Fruit fly (Drosophila melanogaster): ENCODE data around the gene Ssl1.

Gene Ssl1

DNA sequence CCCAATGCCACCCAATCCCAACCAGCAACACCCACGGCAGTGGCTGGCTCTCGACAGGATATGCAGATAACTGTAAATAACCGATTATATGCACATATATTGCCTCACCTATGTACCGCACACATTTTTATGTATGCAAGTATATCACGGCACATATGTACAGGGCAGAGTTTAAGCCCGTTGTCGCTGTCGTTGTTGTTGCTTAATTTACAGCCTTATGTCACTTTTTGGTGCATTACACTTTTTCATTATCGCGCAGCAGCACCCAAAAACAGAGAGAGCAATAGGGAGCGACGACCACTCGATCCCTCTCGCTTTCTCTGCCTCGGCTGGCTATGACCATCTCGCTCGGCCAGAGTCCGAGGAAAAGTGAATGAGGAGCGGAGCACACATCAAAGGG lies 39.6 kb upstream of the Ssl1 start:
- TF ChIP-seq croc (GFP tag; conservative IDR thresholded peaks at IDR 0.05) (no peak), Sry-δ (GFP tag; optimal IDR thresholded peaks at IDR 0.05) (no peak), CG1832 (GFP tag; optimal IDR thresholded peaks at IDR 0.05) (peak; percentile 46), CG7745 (tag; optimal IDR thresholded peaks at IDR 0.05) (no peak), Pdp1 (GFP tag; optimal IDR thresholded peaks at IDR 0.05) (peak in 1 of 2 experiments; percentile 48)

dm6 chr3L:22839726-22840228 lies 39.1 kb upstream of the Ssl1 start:
- TF ChIP-seq chinmo (GFP tag; IDR thresholded peaks at IDR 0.05; ENCODE audit: partially characterized antibody) = 0 out of 4 replicates have a peak, but pooled peaks have one; percentile 67
- TF ChIP-seq ttk (GFP tag; IDR thresholded peaks at IDR 0.05) = 0 out of 2 replicates have a peak, but pooled peaks have one; percentile 21
- TF ChIP-seq slp2 (GFP tag; optimal IDR thresholded peaks at IDR 0.05) = no peak
- peak in 1 of 2 experiments; percentile 44 for TF ChIP-seq bsh (GFP tag; optimal IDR thresholded peaks at IDR 0.05)
- TF ChIP-seq sd (tag; optimal IDR thresholded peaks at IDR 0.05) = no peak
- peak; percentile 20 for TF ChIP-seq CG1832 (GFP tag; optimal IDR thresholded peaks at IDR 0.05)
- TF ChIP-seq CG11456 (GFP tag; IDR thresholded peaks at IDR 0.05) = 0 out of 3 replicates have a peak, but pooled peaks have one; percentile 37
- no peak for TF ChIP-seq CG31388 (GFP tag; optimal IDR thresholded peaks at IDR 0.05)
- TF ChIP-seq CG3407 (GFP tag; optimal IDR thresholded peaks at IDR 0.05) = no peak
- no peak for TF ChIP-seq CG10267 (tag; optimal IDR thresholded peaks at IDR 0.05)
- no peak for TF ChIP-seq unc-4 (GFP tag; IDR thresholded peaks at IDR 0.05; ENCODE audit: partially characterized antibody)
- TF ChIP-seq ara (GFP tag; IDR thresholded peaks at IDR 0.05) = 0 out of 2 replicates have a peak, but pooled peaks have one; percentile 9
- peak; percentile 14 for TF ChIP-seq sens (GFP tag)
- TF ChIP-seq CG10321 (GFP tag; IDR thresholded peaks at IDR 0.05) = 0 out of 2 replicates have a peak, but pooled peaks have one; percentile 33
- 0 out of 3 replicates have a peak, but pooled peaks have one; percentile 30 for TF ChIP-seq CG3726 (GFP tag; IDR thresholded peaks at IDR 0.05)
- peak; percentile 56 to 67 for TF ChIP-seq Trl (optimal IDR thresholded peaks at IDR 0.05)
- no peak for TF ChIP-seq Trl (GFP tag; optimal IDR thresholded peaks at IDR 0.05)
- TF ChIP-seq nom (GFP tag; optimal IDR thresholded peaks at IDR 0.05) = peak; percentile 86
- TF ChIP-seq CG3847 (GFP tag; IDR thresholded peaks at IDR 0.05) = no peak
- peak; percentile 45 for TF ChIP-seq scrt (GFP tag; optimal IDR thresholded peaks at IDR 0.05)
- TF ChIP-seq Dbx (GFP tag; IDR thresholded peaks at IDR 0.05) = 0 out of 3 replicates have a peak, but pooled peaks have one; percentile 12
- no peak for TF ChIP-seq CG1647 (GFP tag; optimal IDR thresholded peaks at IDR 0.05)
- peak; percentile 29 for TF ChIP-seq CG6254 (GFP tag; optimal IDR thresholded peaks at IDR 0.05)
- TF ChIP-seq fd64A (GFP tag; optimal IDR thresholded peaks at IDR 0.05) = no peak
- TF ChIP-seq Myb (GFP tag; optimal IDR thresholded peaks at IDR 0.05) = no peak
- TF ChIP-seq ci (GFP tag; IDR thresholded peaks at IDR 0.05) = 0 out of 3 replicates have a peak, but pooled peaks have one; percentile 24
- TF ChIP-seq CG1792 (GFP tag; optimal IDR thresholded peaks at IDR 0.05) = no peak
- 0 out of 3 replicates have a peak, but pooled peaks have one; percentile 26 for TF ChIP-seq sr (GFP tag; IDR thresholded peaks at IDR 0.05)
- no peak for TF ChIP-seq slbo (GFP tag; IDR thresholded peaks at IDR 0.05)
- no peak for TF ChIP-seq Stat92E (GFP tag; optimal IDR thresholded peaks at IDR 0.05)
- TF ChIP-seq CG14860 (GFP tag; IDR thresholded peaks at IDR 0.05; ENCODE audit: partially characterized antibody) = 0 out of 3 replicates have a peak, but pooled peaks have one; percentile 30
- no peak for TF ChIP-seq kni (GFP tag; optimal IDR thresholded peaks at IDR 0.05)
- TF ChIP-seq ewg (GFP tag; optimal IDR thresholded peaks at IDR 0.05) = peak; percentile 94
- 0 out of 2 replicates have a peak, but pooled peaks have one; percentile 21 for TF ChIP-seq GATAe (GFP tag; conservative IDR thresholded peaks at IDR 0.05)
- 0 out of 3 replicates have a peak, but pooled peaks have one; percentile 6 for TF ChIP-seq zen2 (GFP tag; IDR thresholded peaks at IDR 0.05; ENCODE audit: partially characterized antibody)
- no peak for TF ChIP-seq B-H2 (GFP tag; optimal IDR thresholded peaks at IDR 0.05)
- TF ChIP-seq crol (GFP tag; IDR thresholded peaks at IDR 0.05) = peak; percentile 95
- no peak for TF ChIP-seq CG4707 (GFP tag; optimal IDR thresholded peaks at IDR 0.05)
- no peak for TF ChIP-seq CG9727 (GFP tag; optimal IDR thresholded peaks at IDR 0.05)
- TF ChIP-seq Asciz (GFP tag; optimal IDR thresholded peaks at IDR 0.05) = no peak
- TF ChIP-seq CG10274 (GFP tag; optimal IDR thresholded peaks at IDR 0.05) = no peak
- no peak for TF ChIP-seq hb (GFP tag; IDR thresholded peaks at IDR 0.05; ENCODE audit: partially characterized antibody)
- TF ChIP-seq Deaf1 (tag; optimal IDR thresholded peaks at IDR 0.05) = peak; percentile 61
